Worm (Caenorhabditis elegans) whole organism, dauer: ENCODE measurements around the gene tni-3.

Experiments
- unc-62 ChIP-seq: sonication (generic microtip); optimal IDR thresholded peaks from 2 replicates; lab custom pipeline; 2017; ENCODE audit warnings: missing biosample characterization, missing genetic modification reagents, missing genetic modification characterization

Gene tni-3

DNA sequence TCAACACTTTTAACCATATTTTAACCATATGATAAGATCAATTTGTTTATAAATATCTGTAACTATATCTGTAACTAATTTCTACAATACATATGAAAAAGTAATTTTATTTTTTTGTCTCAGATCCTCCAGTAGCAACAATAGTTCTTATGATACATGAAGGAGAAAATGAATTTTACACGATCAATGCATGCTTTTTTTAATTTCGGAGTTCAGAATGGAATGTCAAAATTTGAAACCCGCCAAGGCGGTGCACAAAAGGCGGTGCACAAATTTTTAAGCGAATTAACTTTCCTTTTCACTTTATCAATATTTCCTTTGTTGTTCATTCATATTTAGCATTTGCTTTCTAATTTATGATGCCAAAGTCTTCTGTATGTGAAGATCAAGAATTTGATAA lies 8.0 kb upstream of the tni-3 start, which contains the start of gene clec-25:
Gene clec-25 (plus strand): TSS at position 301 of the 400 bp plus-strand sequence.
- TF ChIP-seq unc-62 (GFP tag; lab: Kevin White, UChicago): no peak

DNA sequence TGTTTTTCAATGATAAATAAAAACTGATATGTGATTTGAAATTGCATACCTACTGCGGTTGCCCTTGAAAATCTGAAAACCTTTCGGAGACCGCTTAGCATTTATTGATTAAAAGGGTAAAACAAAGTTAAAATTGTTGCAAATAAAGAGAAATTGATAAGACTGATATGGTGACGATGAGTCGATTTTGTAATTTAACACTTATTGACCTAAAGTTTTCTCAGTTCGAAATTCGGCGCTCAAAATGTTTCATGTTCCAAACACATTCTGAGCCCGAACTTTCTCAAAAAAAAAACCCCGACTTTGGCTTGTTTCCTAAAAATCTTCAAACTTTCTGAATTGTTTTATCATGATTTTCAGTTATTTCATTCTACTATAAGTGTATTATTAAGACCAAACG lies 6.0 kb upstream of the tni-3 start, which contains the start of gene clec-40:
Gene clec-40 (minus strand): TSS at position 101 of the 400 bp plus-strand sequence.
- no peak for TF ChIP-seq unc-62 (GFP tag; lab: Kevin White, UChicago)

DNA sequence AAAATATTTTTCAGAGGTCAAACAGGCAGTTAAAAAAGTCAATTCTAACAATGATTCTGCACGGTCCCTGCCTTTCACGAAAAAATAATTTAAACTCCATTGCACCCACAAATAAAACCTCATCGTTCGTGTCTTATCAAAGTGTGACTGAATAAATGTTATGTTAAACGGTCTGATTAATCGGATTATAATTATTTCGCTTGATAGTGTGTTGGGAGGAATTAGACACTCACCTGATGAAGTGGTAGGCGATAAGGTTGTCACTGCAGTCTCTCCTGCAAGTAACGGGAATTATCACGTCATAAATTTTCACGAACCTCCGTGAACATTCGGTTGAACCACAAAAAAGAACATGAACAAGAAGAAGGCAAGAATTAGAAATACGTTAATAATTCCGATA lies 5.4 kb upstream of the tni-3 start:
- no peak for TF ChIP-seq unc-62 (GFP tag; lab: Kevin White, UChicago)

DNA sequence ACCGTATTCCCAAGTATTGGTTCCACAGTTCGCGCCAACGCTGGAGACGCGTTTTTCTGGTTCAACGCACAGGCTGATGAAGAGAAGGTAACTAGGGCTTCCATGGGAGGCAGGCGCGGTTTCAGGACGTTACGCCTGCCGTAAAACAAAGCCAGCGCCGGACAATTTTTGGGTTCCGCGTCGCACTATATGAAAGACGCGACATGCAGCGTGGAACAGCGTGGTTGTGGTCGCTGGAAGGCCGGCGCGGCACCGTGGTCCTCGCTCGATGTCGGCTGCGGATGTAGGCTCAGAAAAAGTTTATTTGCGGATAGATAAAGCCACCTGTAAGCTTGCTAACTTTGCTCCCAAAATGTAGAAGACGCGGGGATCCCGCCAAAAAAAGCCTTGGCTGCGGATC lies 3.5 kb upstream of the tni-3 start:
- no peak for TF ChIP-seq unc-62 (GFP tag; lab: Kevin White, UChicago)

DNA sequence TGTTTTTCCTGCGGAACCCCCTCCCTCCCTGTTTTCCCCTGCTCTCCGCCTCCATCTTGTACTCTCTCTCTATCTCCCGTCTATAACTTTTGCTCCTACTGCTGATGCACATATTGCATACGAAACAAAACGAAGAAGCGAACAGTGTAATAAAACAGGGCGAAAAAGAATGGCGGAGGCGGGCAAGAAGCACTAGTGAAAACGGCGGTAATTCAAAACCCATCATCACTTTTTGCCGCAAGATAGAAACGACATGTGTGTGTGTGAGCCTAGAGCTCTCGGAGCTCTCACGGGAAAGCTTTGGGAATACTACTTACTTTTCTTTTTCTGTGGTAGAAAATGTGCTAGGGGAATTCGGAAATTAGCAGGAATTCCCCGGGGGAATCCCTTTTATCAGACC lies 1.2 kb upstream of the tni-3 start:
- TF ChIP-seq unc-62 (GFP tag; lab: Kevin White, UChicago): no peak

DNA sequence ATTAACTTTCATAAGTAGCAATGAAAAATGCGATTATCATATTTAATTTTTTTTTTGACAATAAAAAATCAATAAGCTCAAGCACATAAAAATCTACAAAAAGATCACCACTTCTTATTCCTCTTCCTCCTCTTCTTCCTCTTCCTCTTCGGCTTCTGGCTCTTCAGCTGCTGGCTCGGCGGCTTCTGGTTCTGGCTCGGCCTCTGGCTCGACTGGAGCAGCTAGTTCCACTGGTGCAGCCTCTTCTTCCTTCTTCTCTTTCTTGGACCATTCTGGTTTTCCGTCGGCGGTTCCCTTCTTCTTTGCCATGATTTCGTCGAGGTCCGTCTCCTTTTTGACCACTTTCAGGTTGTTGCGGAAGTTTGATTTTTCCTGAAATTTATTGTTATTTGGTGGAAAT lies 1.3 kb downstream of the tni-3 start:
- TF ChIP-seq unc-62 (GFP tag; lab: Kevin White, UChicago): no peak

DNA sequence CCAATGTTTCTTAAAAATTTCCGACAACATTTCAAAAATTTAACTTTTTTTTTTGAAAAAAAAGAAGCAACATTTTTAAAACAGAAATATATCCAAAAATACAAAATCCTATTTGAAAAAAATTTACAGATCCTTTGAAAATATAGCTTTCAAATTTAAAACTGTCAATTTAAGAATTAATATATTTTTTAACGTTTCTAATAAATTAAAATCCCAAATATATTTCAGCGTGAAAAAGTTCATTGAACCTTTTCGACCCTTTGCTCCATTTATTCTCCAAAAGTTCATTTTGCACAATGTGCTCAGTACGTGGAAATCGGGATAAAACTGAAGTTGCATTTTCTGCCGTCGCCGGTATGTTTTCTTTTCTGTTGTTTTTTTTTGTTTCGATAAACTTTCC lies 2.1 kb downstream of the tni-3 start, which contains the start of gene phy-3:
Gene phy-3 (plus strand): TSS at position 301 of the 400 bp plus-strand sequence.
- no peak for TF ChIP-seq unc-62 (GFP tag; lab: Kevin White, UChicago)

DNA sequence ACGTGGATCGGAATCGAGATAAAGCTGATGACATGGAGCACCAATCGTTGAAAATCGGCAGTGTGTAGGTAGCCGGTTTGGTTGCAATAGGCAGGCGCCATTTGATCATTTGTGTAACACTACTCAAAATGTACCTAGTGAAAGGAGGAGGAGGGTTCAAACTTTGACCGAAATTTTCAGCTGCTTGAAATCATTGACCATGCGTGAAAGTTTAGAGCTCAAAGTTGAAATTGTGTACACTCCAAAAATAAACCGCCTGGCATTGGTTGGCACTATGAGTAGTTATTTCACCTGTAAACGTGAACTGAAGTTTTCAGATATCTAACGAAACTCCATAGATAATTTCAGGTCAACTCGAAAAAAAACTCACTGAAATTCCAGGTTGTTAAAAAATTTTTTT lies 3.0 kb downstream of the tni-3 start, which contains the start of gene srh-215:
Gene srh-215 (minus strand): TSS at position 101 of the 400 bp plus-strand sequence.
- no peak for TF ChIP-seq unc-62 (GFP tag; lab: Kevin White, UChicago)

DNA sequence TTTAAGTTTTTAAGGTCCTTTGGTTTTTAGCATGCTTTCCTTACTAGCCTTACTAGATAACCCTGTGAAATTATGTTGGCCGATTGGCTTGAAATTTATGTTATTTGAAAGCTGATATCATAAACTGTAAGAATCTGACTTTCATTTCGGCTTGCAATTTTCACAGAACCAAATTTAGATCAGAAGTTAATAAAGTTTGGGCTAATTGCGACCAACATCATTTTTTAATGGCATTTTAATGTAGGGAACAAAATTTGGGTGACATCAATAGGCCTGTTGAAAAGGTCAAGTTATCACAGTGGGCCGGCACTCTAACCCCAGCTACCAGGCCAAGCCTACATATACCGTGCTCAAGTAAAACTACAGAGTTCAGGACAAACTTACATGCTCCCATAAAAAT lies 3.6 kb downstream of the tni-3 start:
- no peak for TF ChIP-seq unc-62 (GFP tag; lab: Kevin White, UChicago)

DNA sequence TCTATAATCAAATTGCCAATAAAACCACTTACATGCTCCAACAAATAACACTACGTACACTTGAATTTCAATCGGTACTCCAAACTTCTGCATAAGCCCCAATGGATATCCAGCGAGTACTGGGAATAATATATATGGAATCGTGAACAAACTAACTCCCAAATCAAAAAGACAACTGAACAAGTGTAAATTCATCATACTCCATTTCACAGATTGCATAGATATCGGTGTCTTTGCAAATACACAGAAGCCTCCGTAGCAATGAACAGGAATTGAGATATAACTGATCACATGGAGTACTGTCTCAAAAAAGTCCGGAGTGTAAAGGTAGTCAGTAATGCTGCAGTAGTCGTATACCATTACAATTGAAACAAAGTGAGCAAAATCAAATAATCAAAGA lies 5.5 kb downstream of the tni-3 start, which contains the start of gene srh-214:
Gene srh-214 (minus strand): TSS at position 360 of the 400 bp plus-strand sequence.
- TF ChIP-seq unc-62 (GFP tag; lab: Kevin White, UChicago): no peak

DNA sequence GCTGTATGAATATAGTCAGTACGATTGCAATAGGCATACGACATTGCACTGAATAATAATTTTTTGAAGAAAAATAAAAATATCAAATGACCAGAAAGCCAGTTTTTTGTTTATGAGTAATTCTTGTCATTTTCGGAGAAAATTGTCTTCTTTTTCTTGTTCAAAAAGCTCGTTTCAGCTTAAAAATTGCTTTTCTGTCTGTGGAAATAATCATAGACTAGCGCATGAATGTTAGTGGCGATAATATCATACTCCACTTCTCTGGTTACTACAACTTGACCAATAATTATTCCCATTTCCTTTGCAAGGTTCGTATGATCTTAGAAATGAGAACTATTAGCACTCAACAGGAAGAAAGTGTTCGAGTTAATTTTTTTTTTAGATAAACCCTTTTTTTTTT lies 7.4 kb downstream of the tni-3 start, which contains the start of gene srh-216:
Gene srh-216 (minus strand): TSS at position 101 of the 400 bp plus-strand sequence.
- TF ChIP-seq unc-62 (GFP tag; lab: Kevin White, UChicago): no peak

DNA sequence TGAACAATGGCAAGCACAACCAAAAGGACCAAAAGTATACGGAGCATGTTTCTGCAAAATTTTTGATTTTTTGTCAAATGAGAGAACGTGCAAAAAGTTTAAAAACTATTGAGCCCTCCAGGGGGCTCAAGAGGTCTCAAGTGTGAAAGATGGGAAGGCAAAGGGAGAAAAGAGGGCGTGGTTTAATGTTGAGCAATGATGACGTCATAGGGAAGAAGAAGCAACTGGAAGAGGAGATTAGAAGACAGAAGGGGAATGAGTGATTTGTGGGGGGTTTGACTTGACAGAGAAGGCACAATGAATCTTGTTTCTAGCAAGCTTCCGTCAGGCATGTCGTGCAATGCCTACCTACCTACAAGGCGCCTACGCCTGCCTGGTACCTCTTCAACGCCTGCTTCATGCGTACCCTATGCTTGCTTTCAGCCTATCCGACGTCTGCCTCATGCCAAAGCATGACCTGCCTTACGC lies 13.6 kb downstream of the tni-3 start, which contains the start of gene T20B3.14:
Gene T20B3.14 (minus strand): TSS at position 51 of the 468 bp plus-strand sequence.
- TF ChIP-seq unc-62 (GFP tag; lab: Kevin White, UChicago): no peak

DNA sequence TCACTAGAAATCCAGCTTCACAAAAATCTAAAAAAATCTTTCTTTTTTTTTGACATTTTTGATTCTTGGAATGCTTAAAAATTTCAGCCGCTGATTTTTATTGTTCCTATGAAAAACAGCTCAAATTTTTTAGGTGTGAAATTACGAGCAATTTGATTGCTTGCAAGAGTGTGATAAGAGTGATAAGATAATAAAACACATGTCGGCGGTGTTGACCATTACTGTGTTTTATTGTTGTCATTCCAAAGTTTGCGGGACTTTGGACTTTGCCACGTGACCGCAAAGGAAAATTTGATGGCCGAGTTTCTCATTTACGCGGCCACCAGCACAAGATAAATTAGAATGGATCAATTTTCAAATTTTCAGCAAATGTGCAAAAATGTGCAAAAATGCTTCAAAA lies 18.2 kb downstream of the tni-3 start:
- TF ChIP-seq unc-62 (GFP tag; lab: Kevin White, UChicago): no peak

DNA sequence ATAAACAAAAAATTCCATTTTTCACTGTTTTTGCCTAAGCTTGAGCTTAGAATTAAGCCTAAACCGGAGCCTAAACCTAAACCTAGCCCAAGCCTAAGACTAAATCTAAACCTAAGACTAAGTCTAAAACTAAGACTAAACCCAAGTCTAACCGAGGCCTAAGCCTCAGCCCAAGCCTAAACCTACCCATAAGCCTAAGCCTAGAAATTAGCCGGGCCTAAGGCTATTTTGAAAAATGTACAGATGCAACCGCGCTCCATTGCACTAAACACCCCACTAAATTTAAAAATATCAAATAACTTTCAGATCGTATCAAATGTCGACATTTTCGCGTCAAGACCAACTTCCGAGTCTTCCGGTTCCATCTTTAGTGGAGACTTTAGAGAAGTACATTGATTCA lies 19.7 kb downstream of the tni-3 start, which contains the start of gene T20B3.1:
Gene T20B3.1 (plus strand): TSS at position 301 of the 400 bp plus-strand sequence.
- TF ChIP-seq unc-62 (GFP tag; lab: Kevin White, UChicago): no peak

DNA sequence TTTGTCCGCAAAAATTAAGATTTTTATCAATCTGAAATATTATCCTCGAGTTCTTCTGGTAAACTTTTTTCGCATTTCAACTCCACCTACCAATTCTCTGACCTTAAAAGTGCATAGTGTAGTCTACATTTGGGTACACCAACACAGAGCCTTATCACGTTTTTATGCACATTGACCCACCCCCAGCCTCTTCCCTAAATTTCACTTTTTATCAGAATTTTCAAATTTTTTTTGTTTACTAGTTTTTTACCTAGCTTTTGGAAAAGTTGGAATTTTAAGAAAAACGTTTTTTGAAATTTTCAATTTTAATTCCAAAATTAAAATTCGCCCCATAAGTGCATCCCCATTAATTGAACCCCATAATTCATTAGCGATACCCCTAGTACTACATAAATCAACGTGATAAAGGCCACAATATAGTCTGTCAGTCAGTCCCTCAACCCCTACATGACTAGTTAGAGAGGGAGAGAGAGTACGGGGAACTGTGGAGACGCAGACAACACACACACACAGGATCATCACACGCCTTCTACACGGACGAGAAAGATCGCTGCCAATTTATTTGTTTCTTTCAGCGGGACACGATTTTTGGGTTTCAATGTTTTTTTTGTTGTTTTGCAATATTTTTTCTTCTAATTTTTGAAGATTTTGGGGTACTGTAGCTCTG lies 20.3 kb downstream of the tni-3 start:
- TF ChIP-seq unc-62 (GFP tag; lab: Kevin White, UChicago): no peak

DNA sequence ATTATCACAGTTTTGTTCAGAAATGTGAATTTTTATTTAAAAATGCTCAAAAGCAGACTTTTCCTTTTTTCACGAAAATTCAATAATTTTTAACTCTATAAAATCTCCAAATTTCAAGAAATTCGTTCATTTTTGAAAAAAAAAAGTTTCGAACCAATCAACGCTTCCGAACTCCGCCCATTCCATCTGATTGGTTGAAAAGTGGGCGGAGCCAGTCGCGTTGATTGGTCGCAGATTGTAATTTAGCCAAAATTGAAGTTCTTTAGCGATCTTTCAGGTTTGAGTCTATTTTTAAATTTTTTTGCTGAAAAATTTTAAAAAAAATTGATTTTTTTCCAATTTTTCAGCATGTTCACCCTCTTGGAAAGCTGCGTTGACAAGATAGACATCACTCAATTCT lies 22.6 kb downstream of the tni-3 start:
- no peak for TF ChIP-seq unc-62 (GFP tag; lab: Kevin White, UChicago)

DNA sequence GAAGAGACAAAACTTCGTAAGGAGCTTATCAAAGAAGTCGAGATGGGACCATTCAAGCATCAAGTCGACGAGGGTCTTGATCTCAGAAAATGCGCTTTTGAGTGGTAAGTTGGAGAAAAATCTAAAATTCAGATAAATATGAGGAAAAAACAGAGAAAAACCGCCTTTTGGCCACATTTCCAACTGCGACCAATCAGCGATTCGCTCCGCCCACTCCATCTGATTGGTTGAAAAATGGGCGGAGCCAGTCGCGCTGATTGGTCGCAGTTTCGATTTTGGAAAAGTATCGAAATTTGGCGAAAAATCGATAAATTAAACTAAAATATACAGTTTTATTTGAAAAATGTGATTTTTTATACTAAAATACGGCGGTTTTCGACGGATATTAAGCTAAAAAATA lies 23.1 kb downstream of the tni-3 start:
- no peak for TF ChIP-seq unc-62 (GFP tag; lab: Kevin White, UChicago)
